Worm (Caenorhabditis elegans) whole organism, midembryonic: Measurements from ENCODE around the gene tatn-1.

ENCODE experiments used
- T22C8.4 ChIP-seq: fragments of 200-800 bp; sonication (Bioruptor generic); IDR thresholded peaks from 2 replicates; pipeline ENCODE4 v1.3.6; 2022; ENCODE audit warnings: missing genetic modification characterization, missing compliant biosample characterization
- cog-1 ChIP-seq: sonication (generic microtip); optimal IDR thresholded peaks from 2 replicates; lab custom pipeline; 2016; ENCODE audit warnings: missing genetic modification characterization, missing compliant biosample characterization
- flt-1 ChIP-seq: fragments of 200-800 bp; sonication (Bioruptor generic); IDR thresholded peaks from 2 replicates; pipeline ENCODE4 v1.3.6; 2022; ENCODE audit warnings: missing genetic modification characterization, missing compliant biosample characterization
- klf-2 ChIP-seq: fragments of 200-800 bp; sonication (Bioruptor generic); conservative IDR thresholded peaks from 2 replicates; pipeline ENCODE4 v1.3.6; 2022; ENCODE audit warnings: missing genetic modification reagents, missing genetic modification characterization, missing compliant biosample characterization
- med-1 ChIP-seq: sonication (generic microtip); optimal IDR thresholded peaks from 2 replicates; lab custom pipeline; 2017; ENCODE audit warnings: missing genetic modification characterization, mild to moderate bottlenecking, missing compliant biosample characterization, antibody characterized with exemption, missing genetic modification reagents; ENCODE audit not compliant: insufficient read depth
- ref-1 ChIP-seq: fragments of 200-800 bp; sonication (Bioruptor generic); conservative IDR thresholded peaks from 2 replicates; pipeline ENCODE4 v1.3.6; 2022; ENCODE audit warnings: missing genetic modification reagents, missing genetic modification characterization, missing compliant biosample characterization
- tab-1 ChIP-seq: fragments of 200-800 bp; sonication (Bioruptor generic); IDR thresholded peaks from 2 replicates; pipeline ENCODE4 v1.3.6; 2022; ENCODE audit warnings: missing genetic modification characterization, missing compliant biosample characterization
- ztf-23 ChIP-seq: fragments of 200-800 bp; sonication (Bioruptor generic); IDR thresholded peaks from 2 replicates; pipeline ENCODE4 v1.3.6; 2022; ENCODE audit warnings: missing genetic modification reagents, missing genetic modification characterization, missing compliant biosample characterization
- ztf-29 ChIP-seq: fragments of 200-800 bp; sonication (Bioruptor generic); IDR thresholded peaks from 2 replicates; pipeline ENCODE4 v1.3.6; 2022; ENCODE audit warnings: missing genetic modification reagents, missing genetic modification characterization, missing compliant biosample characterization

tatn-1 gene

ce11 chrX:14815412-14815811, 24.6 kb downstream of the tatn-1 start:
- TF ChIP-seq ztf-23 (GFP tag; lab: Robert Waterston, UW): no peak
- no peak for TF ChIP-seq tab-1 (GFP tag; lab: Robert Waterston, UW)
- no peak for TF ChIP-seq T22C8.4 (GFP tag; lab: Robert Waterston, UW)
- no peak for TF ChIP-seq med-1
- TF ChIP-seq ztf-29 (GFP tag; lab: Robert Waterston, UW): no peak
- no peak for TF ChIP-seq flt-1 (GFP tag; lab: Robert Waterston, UW)
- TF ChIP-seq ref-1: no peak
- TF ChIP-seq cog-1: no peak
- TF ChIP-seq klf-2 (GFP tag; lab: Robert Waterston, UW): no peak

ce11 chrX:14816717-14817116, 25.9 kb downstream of the tatn-1 start:
- TF ChIP-seq ref-1 (no peak), flt-1 (GFP tag; lab: Robert Waterston, UW) (no peak), med-1 (no peak), tab-1 (GFP tag; lab: Robert Waterston, UW) (no peak)

ce11 chrX:14818464-14819259, 27.9 kb downstream of the tatn-1 start, which contains the start of gene epn-1:
TSS of gene epn-1 (minus strand) at chrX:14818514.
- peak; percentile 82; the same call in 1 of the 2 replicates for TF ChIP-seq flt-1 (GFP tag; lab: Robert Waterston, UW)
- TF ChIP-seq tab-1 (GFP tag; lab: Robert Waterston, UW): 0 out of 2 replicates have a peak, but pooled peaks have one; percentile 64
- TF ChIP-seq ztf-23 (GFP tag; lab: Robert Waterston, UW): peak; percentile 60; the same call in 1 of the 2 replicates
- TF ChIP-seq ref-1: no peak
- no peak for TF ChIP-seq klf-2 (GFP tag; lab: Robert Waterston, UW)
- TF ChIP-seq T22C8.4 (GFP tag; lab: Robert Waterston, UW): peak; percentile 27
- no peak for TF ChIP-seq med-1
- peak; percentile 93 for TF ChIP-seq cog-1
- no peak for TF ChIP-seq ztf-29 (GFP tag; lab: Robert Waterston, UW)

- TF ChIP-seq tab-1 (GFP tag; lab: Robert Waterston, UW): no peak
- no peak for TF ChIP-seq med-1
- TF ChIP-seq cog-1: no peak
- no peak for TF ChIP-seq klf-2 (GFP tag; lab: Robert Waterston, UW)
- no peak for TF ChIP-seq flt-1 (GFP tag; lab: Robert Waterston, UW)
- TF ChIP-seq T22C8.4 (GFP tag; lab: Robert Waterston, UW): no peak
- TF ChIP-seq ztf-23 (GFP tag; lab: Robert Waterston, UW): no peak
- TF ChIP-seq ztf-29 (GFP tag; lab: Robert Waterston, UW): no peak
- no peak for TF ChIP-seq ref-1
These were observed 28.7 kb downstream of the tatn-1 start for ce11 chrX:14819495-14819894.

- TF ChIP-seq klf-2 (GFP tag; lab: Robert Waterston, UW): no peak
- no peak for TF ChIP-seq ref-1
- TF ChIP-seq tab-1 (GFP tag; lab: Robert Waterston, UW): no peak
- TF ChIP-seq cog-1: peak; percentile 65
These were observed 33.8 kb downstream of the tatn-1 start, which contains the start of gene mbk-1 for ce11 chrX:14824490-14825050. TSS of gene mbk-1 (minus strand) at chrX:14824540.

- no peak for TF ChIP-seq tab-1 (GFP tag; lab: Robert Waterston, UW)
- no peak for TF ChIP-seq med-1
- TF ChIP-seq ref-1: no peak
- no peak for TF ChIP-seq flt-1 (GFP tag; lab: Robert Waterston, UW)
- TF ChIP-seq ztf-23 (GFP tag; lab: Robert Waterston, UW): no peak
- no peak for TF ChIP-seq ztf-29 (GFP tag; lab: Robert Waterston, UW)
- TF ChIP-seq cog-1: no peak
- no peak for TF ChIP-seq T22C8.4 (GFP tag; lab: Robert Waterston, UW)
- no peak for TF ChIP-seq klf-2 (GFP tag; lab: Robert Waterston, UW)
These were observed 38.0 kb downstream of the tatn-1 start for ce11 chrX:14828766-14829165.

- TF ChIP-seq med-1 (no peak), klf-2 (GFP tag; lab: Robert Waterston, UW) (no peak), flt-1 (GFP tag; lab: Robert Waterston, UW) (no peak), ztf-23 (GFP tag; lab: Robert Waterston, UW) (no peak), tab-1 (GFP tag; lab: Robert Waterston, UW) (no peak), T22C8.4 (GFP tag; lab: Robert Waterston, UW) (no peak), ref-1 (no peak), cog-1 (no peak), ztf-29 (GFP tag; lab: Robert Waterston, UW) (no peak)
These were observed 40.7 kb downstream of the tatn-1 start, which contains the start of gene dpf-2 for ce11 chrX:14831531-14831930. TSS of gene dpf-2 (plus strand) at chrX:14831831.

- no peak for TF ChIP-seq ztf-23 (GFP tag; lab: Robert Waterston, UW)
- no peak for TF ChIP-seq ztf-29 (GFP tag; lab: Robert Waterston, UW)
- TF ChIP-seq med-1: no peak
- no peak for TF ChIP-seq T22C8.4 (GFP tag; lab: Robert Waterston, UW)
- no peak for TF ChIP-seq ref-1
- no peak for TF ChIP-seq klf-2 (GFP tag; lab: Robert Waterston, UW)
- no peak for TF ChIP-seq cog-1
- TF ChIP-seq flt-1 (GFP tag; lab: Robert Waterston, UW): no peak
- TF ChIP-seq tab-1 (GFP tag; lab: Robert Waterston, UW): no peak
These were observed 47.5 kb downstream of the tatn-1 start for ce11 chrX:14838339-14838738.

- TF ChIP-seq flt-1 (GFP tag; lab: Robert Waterston, UW): peak; percentile 47; the same call in 1 of the 2 replicates
- no peak for TF ChIP-seq klf-2 (GFP tag; lab: Robert Waterston, UW)
- no peak for TF ChIP-seq med-1
- no peak for TF ChIP-seq tab-1 (GFP tag; lab: Robert Waterston, UW)
- 0 out of 2 replicates have a peak, but pooled peaks have one; percentile 7 for TF ChIP-seq ztf-29 (GFP tag; lab: Robert Waterston, UW)
- no peak for TF ChIP-seq ref-1
- TF ChIP-seq cog-1: peak; percentile 75
- TF ChIP-seq ztf-23 (GFP tag; lab: Robert Waterston, UW): 0 out of 2 replicates have a peak, but pooled peaks have one; percentile 42
- no peak for TF ChIP-seq T22C8.4 (GFP tag; lab: Robert Waterston, UW)
These were observed 50.2 kb downstream of the tatn-1 start for ce11 chrX:14841030-14841429.
